Worm (Caenorhabditis elegans) whole organism, late embryonic: ENCODE data around the gene Y64H9A.2.

Experiments
- fkh-10 ChIP-seq: fragments of 150-350 bp; optimal IDR thresholded peaks from 2 replicates; lab custom pipeline; 2014; ENCODE audit warnings: missing biosample characterization, missing genetic modification reagents, missing genetic modification characterization
- pqm-1 ChIP-seq: sonication (generic microtip); optimal IDR thresholded peaks from 2 replicates; lab custom pipeline; 2016; ENCODE audit warnings: missing genetic modification characterization, missing compliant biosample characterization

- no peak for TF ChIP-seq pqm-1 (tag; lab: Kevin White, UChicago)
- no peak for TF ChIP-seq fkh-10
These were observed at the start of gene Y64H9A.2 for ce11 chrX:5043887-5044286.
